Worm (Caenorhabditis elegans) whole organism, L1 larva: ENCODE measurements around the gene F44D12.10.

Experiments used
- aly-2 ChIP-seq: fragments of 150-350 bp; optimal IDR thresholded peaks from 2 replicates; lab custom pipeline; 2014; ENCODE audit warnings: missing biosample characterization, missing genetic modification characterization
- ama-1 ChIP-seq: fragments of 150-350 bp; optimal IDR thresholded peaks from 2 replicates; lab custom pipeline; 2014
- ceh-63 ChIP-seq: fragments of 200-800 bp; sonication (Bioruptor generic); optimal IDR thresholded peaks from 2 replicates; lab custom pipeline; 2018; ENCODE audit warnings: mild to moderate bottlenecking, missing genetic modification characterization, missing compliant biosample characterization
- egl-27 ChIP-seq, 2 experiments: fragments of 150-350 bp in 1 of 2; sonication (generic microtip); optimal IDR thresholded peaks; 3 replicates each; lab custom pipeline; 2017 to 2018; ENCODE audit warnings: missing biosample characterization in 2 of 2, missing genetic modification characterization in 2 of 2, missing genetic modification reagents in 2 of 2
- ets-5 ChIP-seq: fragments of 200-800 bp; sonication (Bioruptor generic); IDR thresholded peaks from 2 replicates; pipeline ENCODE4 v1.3.6; 2022; ENCODE audit warnings: missing genetic modification characterization, missing compliant biosample characterization
- hlh-4 ChIP-seq: sonication (generic microtip); optimal IDR thresholded peaks from 2 replicates; lab custom pipeline; 2016; ENCODE audit warnings: mild to moderate bottlenecking, missing genetic modification characterization, missing compliant biosample characterization
- hpl-2 ChIP-seq: fragments of 150-350 bp; optimal IDR thresholded peaks from 2 replicates; lab custom pipeline; 2014; ENCODE audit warnings: missing biosample characterization, missing genetic modification reagents, missing genetic modification characterization
- skn-1 ChIP-seq: fragments of 150-350 bp; optimal IDR thresholded peaks from 2 replicates; lab custom pipeline; 2014; ENCODE audit warnings: missing biosample characterization, missing genetic modification characterization
- ztf-4 ChIP-seq: fragments of 150-350 bp; optimal IDR thresholded peaks from 2 replicates; lab custom pipeline; 2014; ENCODE audit warnings: missing biosample characterization, missing genetic modification characterization

DNA sequence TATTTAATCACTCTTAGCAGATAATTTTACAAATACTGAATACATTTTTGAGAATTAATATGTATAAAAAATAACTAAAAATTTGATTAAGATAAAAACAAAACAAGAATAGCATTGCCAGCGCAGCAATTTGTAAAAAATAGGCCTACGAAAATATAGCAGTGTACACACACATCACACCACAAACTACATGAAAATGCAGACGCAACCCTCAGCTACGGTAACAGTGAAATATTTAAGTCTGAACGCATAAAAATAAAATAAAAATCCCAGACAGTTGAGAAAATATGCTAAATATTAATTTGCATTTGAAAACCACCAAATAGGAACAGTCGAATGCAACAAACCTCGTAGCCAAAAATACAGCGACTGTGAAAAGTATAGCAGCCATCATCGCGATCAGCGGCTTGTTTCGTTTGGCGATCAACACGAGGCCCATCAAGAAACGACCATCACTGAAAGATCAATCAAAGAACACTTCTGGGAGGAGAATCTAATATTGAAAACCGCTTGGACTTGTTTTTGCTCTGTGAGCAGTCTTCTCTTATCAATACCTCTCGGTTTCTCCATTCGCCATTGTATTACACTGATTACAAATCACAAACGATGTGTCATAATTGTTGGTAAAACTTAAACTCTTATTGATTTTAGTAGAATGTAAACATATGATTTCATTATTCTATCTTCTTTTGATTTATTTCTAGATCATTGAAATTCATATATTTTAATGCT, 38.2 kb downstream of the F44D12.10 start, which contains the start of gene pyp-1:
- TF ChIP-seq hlh-4 (tag; lab: Kevin White, UChicago) (no peak), aly-2 (no peak), skn-1 (tag; lab: Kevin White, UChicago) (no peak), ama-1 (no peak), ceh-63 (GFP tag; lab: Kevin White, UChicago) (no peak), ets-5 (GFP tag; lab: Robert Waterston, UW) (no peak), hpl-2 (GFP tag; lab: Kevin White, UChicago) (no peak), egl-27 (tag; optimal IDR thresholded peaks at IDR 0.05; lab: Kevin White, UChicago) (no peak), ztf-4 (tag; lab: Kevin White, UChicago) (no peak)
